Worm (Caenorhabditis elegans) whole organism, early embryonic: ENCODE results near the gene K01D12.5.

Source experiments
- B0310.2 ChIP-seq: sonication (generic microtip); optimal IDR thresholded peaks from 2 replicates; lab custom pipeline; 2016; ENCODE audit warnings: mild to moderate bottlenecking, missing genetic modification characterization, missing compliant biosample characterization
- F13C5.2 ChIP-seq: sonication (generic microtip); optimal IDR thresholded peaks from 2 replicates; lab custom pipeline; 2017; ENCODE audit warnings: mild to moderate bottlenecking, missing genetic modification characterization, inconsistent platforms, missing compliant biosample characterization
- aly-1 ChIP-seq: sonication (generic microtip); optimal IDR thresholded peaks from 2 replicates; lab custom pipeline; 2016; ENCODE audit warnings: missing genetic modification characterization, missing compliant biosample characterization
- ama-1 ChIP-seq: fragments of 150-350 bp; optimal IDR thresholded peaks from 2 replicates; lab custom pipeline; 2014
- ceh-13 ChIP-seq: fragments of 200-800 bp; sonication (Bioruptor generic); optimal IDR thresholded peaks from 2 replicates; lab custom pipeline; 2018; ENCODE audit warnings: mild to moderate bottlenecking, missing genetic modification characterization, missing compliant biosample characterization
- ets-7 ChIP-seq: sonication (generic microtip); optimal IDR thresholded peaks from 2 replicates; lab custom pipeline; 2016; ENCODE audit warnings: missing genotype, missing genetic modification characterization, missing compliant biosample characterization
- flt-1 ChIP-seq: fragments of 200-800 bp; sonication (Bioruptor generic); IDR thresholded peaks from 2 replicates; pipeline ENCODE4 v1.3.6; 2022; ENCODE audit warnings: missing genetic modification characterization, missing compliant biosample characterization
- hmbx-1 ChIP-seq: sonication (generic microtip); optimal IDR thresholded peaks from 2 replicates; lab custom pipeline; 2016; ENCODE audit warnings: mild to moderate bottlenecking, missing genetic modification characterization, missing compliant biosample characterization
- hnd-1 ChIP-seq: sonication (generic microtip); optimal IDR thresholded peaks from 2 replicates; lab custom pipeline; 2016; ENCODE audit warnings: missing genetic modification characterization, missing compliant biosample characterization
- pes-1 ChIP-seq: fragments of 200-800 bp; sonication (Bioruptor generic); IDR thresholded peaks from 2 replicates; pipeline ENCODE4 v1.3.6; 2022; ENCODE audit warnings: missing genetic modification reagents, missing genetic modification characterization, missing compliant biosample characterization
- scrt-1 ChIP-seq: fragments of 200-800 bp; sonication (Bioruptor generic); IDR thresholded peaks from 2 replicates; pipeline ENCODE4 v1.3.6; 2022; ENCODE audit warnings: missing genetic modification characterization, missing compliant biosample characterization
- sea-1 ChIP-seq: fragments of 200-800 bp; sonication (Bioruptor generic); conservative IDR thresholded peaks from 2 replicates; pipeline ENCODE4 v1.3.6; 2022; ENCODE audit warnings: missing genetic modification characterization, missing compliant biosample characterization
- tra-4 ChIP-seq: sonication (generic microtip); optimal IDR thresholded peaks from 2 replicates; lab custom pipeline; 2017; ENCODE audit warnings: missing genetic modification characterization, missing compliant biosample characterization

DNA sequence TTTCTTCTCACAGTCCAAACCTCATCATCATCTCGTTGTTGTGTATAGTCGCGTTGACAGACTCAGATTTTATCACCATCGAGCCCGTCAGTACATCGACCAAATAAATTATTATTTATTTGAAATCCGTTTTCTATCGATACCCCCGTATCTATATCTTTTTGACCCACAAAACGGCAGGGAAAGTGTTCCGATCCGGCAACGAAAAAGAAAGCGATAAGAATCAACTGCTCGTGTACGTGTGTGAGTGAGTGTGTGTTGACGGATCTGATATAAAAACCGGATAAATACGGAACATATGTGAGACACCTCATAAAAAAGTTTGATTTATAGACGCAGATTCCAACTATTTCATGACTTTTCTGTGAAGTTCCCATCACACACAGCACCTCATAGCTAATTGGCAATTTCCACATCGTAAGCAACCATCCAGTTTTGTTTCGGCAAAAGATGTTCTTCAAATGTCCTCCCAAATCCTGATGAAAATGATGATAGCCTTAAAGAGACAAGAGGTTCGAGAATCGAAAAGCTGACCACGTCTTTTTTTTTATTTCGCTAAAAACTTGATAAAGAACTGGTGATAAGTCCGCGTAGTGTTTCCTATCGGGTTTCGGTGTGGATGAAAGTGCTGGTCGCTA, 43.3 kb upstream of the K01D12.5 start:
- TF ChIP-seq ama-1 (lab: Kevin White, UChicago) (no peak), flt-1 (no peak), pes-1 (GFP tag; lab: Robert Waterston, UW) (no peak), hmbx-1 (tag; lab: Kevin White, UChicago) (no peak), scrt-1 (no peak), ceh-13 (GFP tag; lab: Kevin White, UChicago) (no peak), tra-4 (tag; lab: Kevin White, UChicago) (no peak), hnd-1 (tag; lab: Kevin White, UChicago) (no peak), aly-1 (tag; lab: Kevin White, UChicago) (no peak), sea-1 (no peak), F13C5.2 (tag; lab: Kevin White, UChicago) (no peak), ets-7 (tag; lab: Kevin White, UChicago) (no peak), B0310.2 (tag; lab: Kevin White, UChicago) (no peak)
